Worm (Caenorhabditis elegans) whole organism, early embryonic: ENCODE measurements around the gene fbxb-88.

ENCODE experiments used
- B0310.2 ChIP-seq: sonication (generic microtip); optimal IDR thresholded peaks from 2 replicates; lab custom pipeline; 2016; ENCODE audit warnings: mild to moderate bottlenecking, missing genetic modification characterization, missing compliant biosample characterization
- F13C5.2 ChIP-seq: sonication (generic microtip); optimal IDR thresholded peaks from 2 replicates; lab custom pipeline; 2017; ENCODE audit warnings: mild to moderate bottlenecking, missing genetic modification characterization, inconsistent platforms, missing compliant biosample characterization
- ama-1 ChIP-seq: fragments of 150-350 bp; optimal IDR thresholded peaks from 2 replicates; lab custom pipeline; 2014
- flt-1 ChIP-seq: fragments of 200-800 bp; sonication (Bioruptor generic); IDR thresholded peaks from 2 replicates; pipeline ENCODE4 v1.3.6; 2022; ENCODE audit warnings: missing genetic modification characterization, missing compliant biosample characterization
- hmbx-1 ChIP-seq: sonication (generic microtip); optimal IDR thresholded peaks from 2 replicates; lab custom pipeline; 2016; ENCODE audit warnings: mild to moderate bottlenecking, missing genetic modification characterization, missing compliant biosample characterization
- hnd-1 ChIP-seq: sonication (generic microtip); optimal IDR thresholded peaks from 2 replicates; lab custom pipeline; 2016; ENCODE audit warnings: missing genetic modification characterization, missing compliant biosample characterization
- scrt-1 ChIP-seq: fragments of 200-800 bp; sonication (Bioruptor generic); IDR thresholded peaks from 2 replicates; pipeline ENCODE4 v1.3.6; 2022; ENCODE audit warnings: missing genetic modification characterization, missing compliant biosample characterization
- tra-4 ChIP-seq: sonication (generic microtip); optimal IDR thresholded peaks from 2 replicates; lab custom pipeline; 2017; ENCODE audit warnings: missing genetic modification characterization, missing compliant biosample characterization

- TF ChIP-seq hmbx-1 (tag; lab: Kevin White, UChicago) (no peak), hnd-1 (tag; lab: Kevin White, UChicago) (no peak), ama-1 (no peak), scrt-1 (GFP tag; lab: Robert Waterston, UW) (no peak), flt-1 (GFP tag; lab: Robert Waterston, UW) (no peak), B0310.2 (tag; lab: Kevin White, UChicago) (no peak), F13C5.2 (tag; lab: Kevin White, UChicago) (no peak), tra-4 (no peak)
Measured at ce11 chrII:4822610-4823009, 5.1 kb downstream of the fbxb-88 start.
